Worm (Caenorhabditis elegans) whole organism, mixed stage, embryonic: ENCODE data around the gene irld-51.

Experiments used
- bed-3 ChIP-seq: fragments of 200-800 bp; sonication (Bioruptor generic); optimal IDR thresholded peaks from 3 replicates; lab custom pipeline; 2018; ENCODE audit warnings: mild to moderate bottlenecking, missing genetic modification characterization, moderate library complexity, missing compliant biosample characterization
- lsy-2 ChIP-seq: fragments of 150-350 bp; optimal IDR thresholded peaks from 2 replicates; lab custom pipeline; 2014; ENCODE audit warnings: missing biosample characterization, missing genetic modification characterization
- mep-1 ChIP-seq: fragments of 150-350 bp; optimal IDR thresholded peaks from 2 replicates; lab custom pipeline; 2017; ENCODE audit warnings: missing biosample characterization, missing genetic modification reagents, missing genetic modification characterization, inconsistent platforms
- nhr-12 ChIP-seq: fragments of 150-350 bp; optimal IDR thresholded peaks from 2 replicates; lab custom pipeline; 2014; ENCODE audit warnings: missing biosample characterization, missing genetic modification characterization
- nhr-28 ChIP-seq: fragments of 150-350 bp; optimal IDR thresholded peaks from 2 replicates; lab custom pipeline; 2014; ENCODE audit warnings: missing biosample characterization, missing genetic modification characterization
- snpc-4 ChIP-seq: fragments of 150-350 bp; optimal IDR thresholded peaks from 2 replicates; lab custom pipeline; 2014; ENCODE audit warnings: missing biosample characterization, missing genetic modification characterization
- unc-39 ChIP-seq: fragments of 150-350 bp; optimal IDR thresholded peaks from 2 replicates; lab custom pipeline; 2014; ENCODE audit warnings: missing biosample characterization, missing genetic modification characterization
- ztf-11 ChIP-seq: fragments of 150-350 bp; optimal IDR thresholded peaks from 2 replicates; lab custom pipeline; 2014; ENCODE audit warnings: missing biosample characterization, missing genetic modification characterization

DNA sequence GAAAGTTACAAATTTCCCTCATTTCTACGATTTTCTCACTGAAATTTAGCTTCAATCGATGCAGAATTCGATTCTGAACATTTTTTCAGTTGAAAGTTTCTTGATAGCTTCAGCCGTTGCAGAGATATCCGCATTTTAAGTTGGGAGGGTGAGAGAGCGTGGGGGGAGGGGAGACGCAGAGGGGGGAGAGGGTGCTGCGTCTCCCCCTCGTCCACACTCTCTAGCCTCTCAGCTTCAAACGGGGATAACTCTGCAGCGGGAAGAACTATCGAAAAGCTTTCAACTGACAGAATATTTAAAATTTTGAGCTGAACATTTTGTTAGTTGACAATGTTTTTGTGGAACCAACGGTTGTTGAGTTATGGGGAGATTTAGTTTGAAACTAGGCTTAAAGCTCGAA, 30.7 kb downstream of the irld-51 start:
- TF ChIP-seq mep-1 (tag; lab: Kevin White, UChicago) (no peak), nhr-28 (tag; lab: Kevin White, UChicago) (no peak), ztf-11 (no peak), lsy-2 (tag; lab: Kevin White, UChicago) (no peak), nhr-12 (tag; lab: Kevin White, UChicago) (no peak), bed-3 (GFP tag; lab: Kevin White, UChicago) (no peak), snpc-4 (tag; lab: Kevin White, UChicago) (no peak), unc-39 (tag; lab: Kevin White, UChicago) (no peak)
